Worm (Caenorhabditis elegans) whole organism, young adult: Measurements from ENCODE around the gene C36A4.10.

Experiments used
- B0035.1 ChIP-seq: sonication (generic microtip); optimal IDR thresholded peaks from 2 replicates; lab custom pipeline; 2016; ENCODE audit warnings: missing genetic modification characterization, mild to moderate bottlenecking, missing compliant biosample characterization, missing genotype, missing genetic modification reagents
- C06A6.2 ChIP-seq: fragments of 200-800 bp; sonication (Bioruptor generic); conservative IDR thresholded peaks from 2 replicates; pipeline ENCODE4 v1.3.6; 2022; ENCODE audit warnings: missing genetic modification characterization, missing compliant biosample characterization
- F22D6.2 ChIP-seq: sonication (generic microtip); optimal IDR thresholded peaks from 2 replicates; lab custom pipeline; 2016; ENCODE audit warnings: mild to moderate bottlenecking, missing genetic modification characterization, missing compliant biosample characterization
- F57C9.4 ChIP-seq: sonication (generic microtip); optimal IDR thresholded peaks from 2 replicates; lab custom pipeline; 2017; ENCODE audit warnings: mild to moderate bottlenecking, missing genetic modification characterization, missing compliant biosample characterization
- K11D2.4 ChIP-seq: fragments of 200-800 bp; sonication (Bioruptor generic); IDR thresholded peaks from 2 replicates; pipeline ENCODE4 v1.3.6; 2022; ENCODE audit warnings: missing genetic modification reagents, missing genetic modification characterization, missing compliant biosample characterization
- K12H6.12 ChIP-seq: fragments of 200-800 bp; sonication (Bioruptor generic); optimal IDR thresholded peaks from 2 replicates; lab custom pipeline; 2018; ENCODE audit warnings: mild to moderate bottlenecking, missing genetic modification characterization, missing compliant biosample characterization
- Y53G8AR.9 ChIP-seq: fragments of 200-800 bp; sonication (Bioruptor generic); conservative IDR thresholded peaks from 2 replicates; pipeline ENCODE4 v1.3.6; 2022; ENCODE audit warnings: missing genetic modification reagents, missing genetic modification characterization, missing compliant biosample characterization
- ama-1 ChIP-seq, 3 experiments: fragments of 150-350 bp in 1 of 3; sonication (generic microtip) in 2 of 3; optimal IDR thresholded peaks; 2 replicates each; lab custom pipeline; 2014 to 2018; ENCODE audit warnings: missing biosample characterization in 2 of 3, missing genetic modification characterization in 2 of 3, missing genetic modification reagents in 2 of 3
- aptf-3 ChIP-seq: fragments of 200-800 bp; sonication (Bioruptor generic); IDR thresholded peaks from 2 replicates; pipeline ENCODE4 v1.3.6; 2022; ENCODE audit warnings: missing genetic modification characterization, missing compliant biosample characterization
- athp-1 ChIP-seq: sonication (generic microtip); optimal IDR thresholded peaks from 2 replicates; lab custom pipeline; 2017; ENCODE audit warnings: mild to moderate bottlenecking, missing genetic modification characterization, missing compliant biosample characterization
- attf-3 ChIP-seq: fragments of 200-800 bp; sonication (Bioruptor generic); conservative IDR thresholded peaks from 2 replicates; pipeline ENCODE4 v1.3.6; 2022; ENCODE audit warnings: missing genetic modification reagents, missing genetic modification characterization, missing compliant biosample characterization
- attf-5 ChIP-seq: fragments of 200-800 bp; sonication (Bioruptor generic); optimal IDR thresholded peaks from 2 replicates; lab custom pipeline; 2018; ENCODE audit warnings: mild to moderate bottlenecking, missing genetic modification characterization, missing compliant biosample characterization
- bed-2 ChIP-seq: fragments of 200-800 bp; sonication (Bioruptor generic); IDR thresholded peaks from 2 replicates; pipeline ENCODE4 v1.3.6; 2022; ENCODE audit warnings: missing genetic modification reagents, missing genetic modification characterization, missing compliant biosample characterization
- ccch-3 ChIP-seq: fragments of 200-800 bp; sonication (Bioruptor generic); optimal IDR thresholded peaks from 2 replicates; lab custom pipeline; 2018; ENCODE audit warnings: mild to moderate bottlenecking, missing genetic modification characterization, missing compliant biosample characterization
- ceh-27 ChIP-seq: fragments of 200-800 bp; sonication (Bioruptor generic); optimal IDR thresholded peaks from 2 replicates; lab custom pipeline; 2018; ENCODE audit warnings: mild to moderate bottlenecking, missing genetic modification characterization, moderate library complexity, missing compliant biosample characterization
- chd-7 ChIP-seq: sonication (generic microtip); optimal IDR thresholded peaks from 2 replicates; lab custom pipeline; 2016; ENCODE audit warnings: mild to moderate bottlenecking, missing genetic modification characterization, moderate library complexity, missing compliant biosample characterization
- dox-1 ChIP-seq: fragments of 200-800 bp; sonication (Bioruptor generic); IDR thresholded peaks from 2 replicates; pipeline ENCODE4 v1.3.6; 2022; ENCODE audit warnings: missing genetic modification reagents, missing genetic modification characterization, missing compliant biosample characterization
- dpl-1 ChIP-seq: fragments of 150-350 bp; optimal IDR thresholded peaks from 2 replicates; lab custom pipeline; 2014; ENCODE audit warnings: missing biosample characterization, missing genetic modification reagents, missing genetic modification characterization
- egl-18 ChIP-seq: fragments of 200-800 bp; sonication (Bioruptor generic); IDR thresholded peaks from 2 replicates; pipeline ENCODE4 v1.3.6; 2022; ENCODE audit warnings: missing genetic modification reagents, missing genetic modification characterization, missing compliant biosample characterization
- fkh-3 ChIP-seq: sonication (generic microtip); optimal IDR thresholded peaks from 2 replicates; lab custom pipeline; 2016; ENCODE audit warnings: mild to moderate bottlenecking, missing genetic modification characterization, missing compliant biosample characterization
- gei-17 ChIP-seq: fragments of 200-800 bp; sonication (Bioruptor generic); optimal IDR thresholded peaks from 2 replicates; lab custom pipeline; 2018; ENCODE audit warnings: mild to moderate bottlenecking, missing genetic modification characterization, missing compliant biosample characterization
- hmg-1.2 ChIP-seq: fragments of 200-800 bp; sonication (Bioruptor generic); IDR thresholded peaks from 2 replicates; pipeline ENCODE4 v1.3.6; 2022; ENCODE audit warnings: missing genetic modification reagents, missing genetic modification characterization, missing compliant biosample characterization
- lin-26 ChIP-seq: fragments of 200-800 bp; sonication (Bioruptor generic); IDR thresholded peaks from 2 replicates; pipeline ENCODE4 v1.3.6; 2022; ENCODE audit warnings: missing genetic modification reagents, missing genetic modification characterization, missing compliant biosample characterization
- lin-54 ChIP-seq: fragments of 200-800 bp; sonication (Bioruptor generic); optimal IDR thresholded peaks from 2 replicates; lab custom pipeline; 2018; ENCODE audit warnings: mild to moderate bottlenecking, missing genetic modification characterization, missing compliant biosample characterization
- madf-3 ChIP-seq: fragments of 200-800 bp; sonication (Bioruptor generic); IDR thresholded peaks from 2 replicates; pipeline ENCODE4 v1.3.6; 2022; ENCODE audit warnings: missing genetic modification reagents, missing genetic modification characterization, missing compliant biosample characterization
- madf-6 ChIP-seq: fragments of 200-800 bp; sonication (Bioruptor generic); IDR thresholded peaks from 2 replicates; pipeline ENCODE4 v1.3.6; 2022; ENCODE audit warnings: missing genetic modification reagents, missing genetic modification characterization, missing compliant biosample characterization
- mcd-1 ChIP-seq: fragments of 200-800 bp; sonication (Bioruptor generic); IDR thresholded peaks from 2 replicates; pipeline ENCODE4 v1.3.6; 2022; ENCODE audit warnings: missing genetic modification reagents, missing genetic modification characterization, missing compliant biosample characterization
- mxl-1 ChIP-seq: sonication (generic microtip); optimal IDR thresholded peaks from 2 replicates; lab custom pipeline; 2016; ENCODE audit warnings: missing genetic modification characterization, missing compliant biosample characterization
- nfya-2 ChIP-seq: fragments of 200-800 bp; sonication (Bioruptor generic); IDR thresholded peaks from 2 replicates; pipeline ENCODE4 v1.3.6; 2022; ENCODE audit warnings: missing genetic modification reagents, missing genetic modification characterization, missing compliant biosample characterization
- nhr-179 ChIP-seq: sonication (generic microtip); optimal IDR thresholded peaks from 2 replicates; lab custom pipeline; 2016; ENCODE audit warnings: mild to moderate bottlenecking, missing genetic modification characterization, missing compliant biosample characterization
- nhr-80 ChIP-seq: sonication (generic microtip); optimal IDR thresholded peaks from 2 replicates; lab custom pipeline; 2016; ENCODE audit warnings: missing genetic modification characterization, missing compliant biosample characterization
- nhr-90 ChIP-seq: sonication (generic microtip); optimal IDR thresholded peaks from 2 replicates; lab custom pipeline; 2016; ENCODE audit warnings: missing genotype, mild to moderate bottlenecking, missing genetic modification characterization, missing compliant biosample characterization
- pha-4 ChIP-seq: fragments of 150-350 bp; sonication (generic microtip); optimal IDR thresholded peaks from 2 replicates; lab custom pipeline; 2014; ENCODE audit warnings: missing biosample characterization, missing genetic modification reagents, missing genetic modification characterization
- repo-1 ChIP-seq: sonication (generic microtip); optimal IDR thresholded peaks from 2 replicates; lab custom pipeline; 2017; ENCODE audit warnings: mild to moderate bottlenecking, missing genetic modification characterization, missing compliant biosample characterization
- snpc-1.1 ChIP-seq: sonication (generic microtip); optimal IDR thresholded peaks from 2 replicates; lab custom pipeline; 2017; ENCODE audit warnings: missing genetic modification characterization, mild to moderate bottlenecking, missing compliant biosample characterization, antibody characterized with exemption, moderate library complexity, missing genotype, missing genetic modification reagents; ENCODE audit not compliant: insufficient read depth
- tbx-9 ChIP-seq: sonication (generic microtip); optimal IDR thresholded peaks from 2 replicates; lab custom pipeline; 2016; ENCODE audit warnings: borderline replicate concordance, missing genetic modification characterization, inconsistent platforms, missing compliant biosample characterization
- xnd-1 ChIP-seq: sonication (generic microtip); optimal IDR thresholded peaks from 2 replicates; lab custom pipeline; 2016; ENCODE audit warnings: missing genotype, missing genetic modification reagents, missing genetic modification characterization, missing compliant biosample characterization
- zfh-2 ChIP-seq: fragments of 200-800 bp; sonication (Bioruptor generic); conservative IDR thresholded peaks from 2 replicates; pipeline ENCODE4 v1.3.6; 2022; ENCODE audit warnings: missing genetic modification reagents, missing genetic modification characterization, missing compliant biosample characterization
- ztf-28 ChIP-seq: fragments of 200-800 bp; sonication (Bioruptor generic); IDR thresholded peaks from 2 replicates; pipeline ENCODE4 v1.3.6; 2022; ENCODE audit warnings: missing genetic modification reagents, missing genetic modification characterization, missing compliant biosample characterization
- ztf-3 ChIP-seq: fragments of 200-800 bp; sonication (Bioruptor generic); optimal IDR thresholded peaks from 2 replicates; lab custom pipeline; 2018; ENCODE audit warnings: mild to moderate bottlenecking, missing genetic modification characterization, missing compliant biosample characterization
- ztf-6 ChIP-seq: fragments of 200-800 bp; sonication (Bioruptor generic); IDR thresholded peaks from 2 replicates; pipeline ENCODE4 v1.3.6; 2022; ENCODE audit warnings: missing genetic modification reagents, missing genetic modification characterization, missing compliant biosample characterization

C36A4.10 gene

ce11 chrIII:3831798-3832197 is 517 bp upstream of the C36A4.10 start (continued):
- TF ChIP-seq nhr-90 (tag; lab: Kevin White, UChicago) = no peak
- TF ChIP-seq, all 124 proteins: peak for 0

ce11 chrIII:3829105-3829504 is 2.2 kb downstream of the C36A4.10 start, which contains the start of gene cnnm-5:
cnnm-5 (minus strand) TSS chrIII:3829205.
- TF ChIP-seq dpl-1 (GFP tag; lab: Kevin White, UChicago) (no peak), Y53G8AR.9 (GFP tag; lab: Robert Waterston, UW) (no peak), tbx-9 (tag; lab: Kevin White, UChicago) (no peak), F22D6.2 (tag; lab: Kevin White, UChicago) (no peak), ztf-3 (GFP tag; lab: Kevin White, UChicago) (no peak), attf-3 (GFP tag; lab: Robert Waterston, UW) (no peak), ztf-28 (no peak), B0035.1 (tag; lab: Kevin White, UChicago) (no peak), lin-26 (GFP tag; lab: Robert Waterston, UW) (no peak), nhr-179 (tag; lab: Kevin White, UChicago) (no peak), snpc-1.1 (no peak), mxl-1 (tag; lab: Kevin White, UChicago) (no peak), gei-17 (GFP tag; lab: Kevin White, UChicago) (no peak), ztf-6 (GFP tag; lab: Robert Waterston, UW) (no peak), F57C9.4 (tag; lab: Kevin White, UChicago) (no peak), madf-3 (no peak), K11D2.4 (GFP tag; lab: Robert Waterston, UW) (no peak)

ce11 chrIII:3821969-3822453 is 9.3 kb downstream of the C36A4.10 start, which contains the start of gene amx-1:
amx-1 (plus strand) TSS chrIII:3822403.
- TF ChIP-seq hmg-1.2 (GFP tag; lab: Robert Waterston, UW) = peak; percentile 59; the same call in 1 of the 2 replicates
- TF ChIP-seq repo-1 = no peak

ce11 chrIII:3820134-3820533 is 11.1 kb downstream of the C36A4.10 start:
- TF ChIP-seq F22D6.2 (tag; lab: Kevin White, UChicago) (no peak), pha-4 (tag; lab: Kevin White, UChicago) (no peak), egl-18 (GFP tag; lab: Robert Waterston, UW) (no peak), K12H6.12 (peak; percentile 24), ama-1 (optimal IDR thresholded peaks at IDR 0.05; lab: Kevin White, UChicago) (no peak), ama-1 (GFP tag; optimal IDR thresholded peaks at IDR 0.05; lab: Kevin White, UChicago) (no peak), athp-1 (no peak), ztf-3 (GFP tag; lab: Kevin White, UChicago) (no peak), nhr-80 (tag; lab: Kevin White, UChicago) (peak; percentile 77), nfya-2 (GFP tag; lab: Robert Waterston, UW) (no peak), bed-2 (GFP tag; lab: Robert Waterston, UW) (no peak), zfh-2 (GFP tag; lab: Robert Waterston, UW) (peak; percentile 80), nhr-179 (tag; lab: Kevin White, UChicago) (no peak), mcd-1 (peak; percentile 34; the same call in 1 of the 2 replicates), tbx-9 (tag; lab: Kevin White, UChicago) (no peak), ztf-6 (GFP tag; lab: Robert Waterston, UW) (0 out of 2 replicates have a peak, but pooled peaks have one; percentile 40), xnd-1 (tag; lab: Kevin White, UChicago) (no peak), ccch-3 (GFP tag; lab: Kevin White, UChicago) (no peak), C06A6.2 (GFP tag; lab: Robert Waterston, UW) (0 out of 2 replicates have a peak, but pooled peaks have one; percentile 26), chd-7 (no peak), fkh-3 (no peak), Y53G8AR.9 (GFP tag; lab: Robert Waterston, UW) (no peak), B0035.1 (tag; lab: Kevin White, UChicago) (no peak), aptf-3 (GFP tag; lab: Robert Waterston, UW) (no peak), madf-6 (GFP tag; lab: Robert Waterston, UW) (0 out of 2 replicates have a peak, but pooled peaks have one; percentile 16), repo-1 (no peak), attf-5 (GFP tag; lab: Kevin White, UChicago) (peak; percentile 82), dox-1 (GFP tag; lab: Robert Waterston, UW) (peak; percentile 80), lin-54 (GFP tag; lab: Kevin White, UChicago) (peak; percentile 36), ceh-27 (peak; percentile 45)
